Worm (Caenorhabditis elegans): ENCODE measurements around the gene upp-1.

DNA sequence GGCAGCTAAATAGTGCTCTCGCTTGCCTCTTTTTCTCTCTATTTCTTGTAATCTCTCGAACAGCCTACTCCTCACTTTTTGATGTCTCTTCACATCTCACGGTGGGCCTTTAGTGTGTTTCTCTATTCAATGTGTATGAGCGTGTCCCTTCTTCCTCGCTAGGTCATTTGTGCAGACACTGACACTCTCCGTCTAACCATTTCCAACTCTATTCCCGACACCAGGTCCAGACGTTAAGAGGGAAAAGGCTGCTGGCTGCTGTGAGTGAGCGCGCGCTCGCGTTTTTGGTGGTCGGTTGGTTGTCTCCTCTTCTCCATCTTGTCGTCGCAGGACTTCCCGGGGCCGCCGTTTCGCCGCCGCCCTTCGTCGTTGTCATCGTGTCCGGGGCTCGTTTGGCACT, 16.5 kb upstream of the upp-1 start:
- TF ChIP-seq fkh-10 (GFP tag; optimal IDR thresholded peaks at IDR 0.05): no peak
- TF ChIP-seq pqm-1 (tag; optimal IDR thresholded peaks at IDR 0.05): no peak
